Worm (Caenorhabditis elegans): ENCODE measurements around the gene C28D4.10.

Gene C28D4.10

ce11 chrIV:9718396-9718795 is 19.9 kb upstream of the C28D4.10 start (continued):
- TF ChIP-seq ZK337.2 (GFP tag; IDR thresholded peaks at IDR 0.05) (no peak), unc-62 (GFP tag; optimal IDR thresholded peaks at IDR 0.05 in 1 of 2) (peak in 1 of 2 experiments; percentile 97), unc-62 (tag; optimal IDR thresholded peaks at IDR 0.05) (no peak), tra-1 (GFP tag; IDR thresholded peaks at IDR 0.05) (peak; percentile 78), nhr-48 (tag; optimal IDR thresholded peaks at IDR 0.05) (peak; percentile 84), pqm-1 (tag; optimal IDR thresholded peaks at IDR 0.05) (peak; percentile 27), lsy-2 (tag; optimal IDR thresholded peaks at IDR 0.05) (peak; percentile 70 to 79), jun-1 (tag; optimal IDR thresholded peaks at IDR 0.05) (peak; percentile 18), ceh-20 (GFP tag; IDR thresholded peaks at IDR 0.05) (peak; percentile 76), nhr-25 (tag; optimal IDR thresholded peaks at IDR 0.05; ENCODE audit: borderline replicate concordance, insufficient read depth) (peak; percentile 65), egl-27 (tag; optimal IDR thresholded peaks at IDR 0.05) (no peak), dpl-1 (GFP tag; optimal IDR thresholded peaks at IDR 0.05) (peak; percentile 38), pha-4 (GFP tag; IDR thresholded peaks at IDR 0.05) (0 out of 2 replicates have a peak, but pooled peaks have one; percentile 44), pha-4 (tag; optimal IDR thresholded peaks at IDR 0.05) (no peak), sdz-12 (GFP tag; optimal IDR thresholded peaks at IDR 0.05) (no peak), arid-1 (GFP tag; conservative IDR thresholded peaks at IDR 0.05) (0 out of 2 replicates have a peak, but pooled peaks have one; percentile 12), lin-13 (GFP tag; optimal IDR thresholded peaks at IDR 0.05) (peak; percentile 45), nhr-11 (tag; optimal IDR thresholded peaks at IDR 0.05) (peak; percentile 57), nhr-10 (tag; optimal IDR thresholded peaks at IDR 0.05) (peak; percentile 27), ama-1 (optimal IDR thresholded peaks at IDR 0.05) (no peak), duxl-1 (tag; optimal IDR thresholded peaks at IDR 0.05; ENCODE audit: poor library complexity) (peak; percentile 14), saeg-2 (GFP tag; IDR thresholded peaks at IDR 0.05) (0 out of 2 replicates have a peak, but pooled peaks have one; percentile 31), ctbp-1 (GFP tag; IDR thresholded peaks at IDR 0.05) (peak; percentile 61), hlh-30 (tag; optimal IDR thresholded peaks at IDR 0.05; ENCODE audit: insufficient read depth) (peak; percentile 62), unc-130 (GFP tag; optimal IDR thresholded peaks at IDR 0.05) (no peak)

- TF ChIP-seq zfp-2 (tag; optimal IDR thresholded peaks at IDR 0.05) (no peak), lin-38 (GFP tag; IDR thresholded peaks at IDR 0.05) (no peak), D1046.2 (GFP tag; IDR thresholded peaks at IDR 0.05) (no peak), mxl-2 (GFP tag; conservative IDR thresholded peaks at IDR 0.05) (no peak), jun-1 (tag; optimal IDR thresholded peaks at IDR 0.05) (no peak), arid-1 (GFP tag; conservative IDR thresholded peaks at IDR 0.05) (no peak), ama-1 (optimal IDR thresholded peaks at IDR 0.05) (no peak), ceh-32 (tag; optimal IDR thresholded peaks at IDR 0.05; ENCODE audit: poor library complexity) (no peak), nhr-11 (tag; optimal IDR thresholded peaks at IDR 0.05) (no peak), rbr-2 (tag; optimal IDR thresholded peaks at IDR 0.05) (no peak)
Measured at ce11 chrIV:9723185-9723584, 15.1 kb upstream of the C28D4.10 start.

- peak; percentile 95 for TF ChIP-seq aha-1 (tag)
- TF ChIP-seq R02D3.7 (tag; optimal IDR thresholded peaks at IDR 0.05): no peak
Measured at ce11 chrIV:9724948-9725347, 13.3 kb upstream of the C28D4.10 start, which contains the start of the genes nhr-138 and C28D4.18. Gene nhr-138 (plus strand): TSS chrIV:9725251. Gene C28D4.18 (plus strand): TSS chrIV:9725280.

ce11 chrIV:9725468-9725985 is 12.8 kb upstream of the C28D4.10 start:
- TF ChIP-seq pha-4 (GFP tag; IDR thresholded peaks at IDR 0.05) (no peak), pha-4 (tag; optimal IDR thresholded peaks at IDR 0.05) (no peak), unc-62 (GFP tag; optimal IDR thresholded peaks at IDR 0.05 in 1 of 2) (peak in 1 of 2 experiments; percentile 63), unc-62 (tag; optimal IDR thresholded peaks at IDR 0.05) (no peak), lin-38 (GFP tag; IDR thresholded peaks at IDR 0.05) (no peak), dmd-6 (GFP tag; IDR thresholded peaks at IDR 0.05) (no peak), nhr-11 (tag; optimal IDR thresholded peaks at IDR 0.05) (peak; percentile 38), hif-1 (tag; optimal IDR thresholded peaks at IDR 0.05) (no peak), vab-7 (GFP tag; IDR thresholded peaks at IDR 0.05) (no peak), aha-1 (tag) (peak; percentile 80), lin-13 (GFP tag; optimal IDR thresholded peaks at IDR 0.05) (no peak), zfp-2 (tag; optimal IDR thresholded peaks at IDR 0.05) (no peak)

All from whole organism, L4 larva.